Fruit fly (Drosophila melanogaster) whole organism, embryonic: ENCODE results near the gene CG14100.
A peak's percentile ranks its signal among the peaks of the same experiment; 100 is the strongest.

Experiments used
- Aef1 ChIP-seq: fragments of 200-800 bp; sonication (Bioruptor generic); IDR thresholded peaks from 3 replicates; pipeline ENCODE4 v1.3.6; 2022; ENCODE audit warnings: missing biosample characterization, missing genetic modification characterization
- Asciz ChIP-seq: fragments of 200-800 bp; sonication (Bioruptor generic); optimal IDR thresholded peaks from 2 replicates; lab custom pipeline; 2017; ENCODE audit warnings: missing biosample characterization, mild to moderate bottlenecking, missing genetic modification characterization, missing genetic modification reagents
- Atf-2 ChIP-seq: fragments of 200-800 bp; sonication (Bioruptor generic); optimal IDR thresholded peaks from 2 replicates; lab custom pipeline; 2016; ENCODE audit warnings: missing biosample characterization, missing genetic modification characterization
- Atf6 ChIP-seq: fragments of 200-800 bp; sonication (Bioruptor generic); IDR thresholded peaks from 2 replicates; pipeline ENCODE4 v1.3.6; 2022; ENCODE audit warnings: missing biosample characterization, missing genetic modification characterization
- B-H1 ChIP-seq: fragments of 200-800 bp; sonication (Bioruptor generic); IDR thresholded peaks from 3 replicates; pipeline ENCODE4 v1.3.6; 2022; ENCODE audit warnings: missing biosample characterization, missing genetic modification characterization
- Bgb ChIP-seq: fragments of 200-800 bp; sonication (Bioruptor generic); IDR thresholded peaks from 2 replicates; pipeline ENCODE4 v1.3.6; 2022; ENCODE audit warnings: missing biosample characterization, missing genetic modification characterization; ENCODE audit not compliant: partially characterized antibody
- CG10274 ChIP-seq: fragments of 200-800 bp; sonication (Bioruptor generic); optimal IDR thresholded peaks from 3 replicates; lab custom pipeline; 2017; ENCODE audit warnings: missing biosample characterization, mild to moderate bottlenecking, missing genetic modification characterization
- CG11398 ChIP-seq: fragments of 200-800 bp; sonication (Bioruptor generic); optimal IDR thresholded peaks from 2 replicates; lab custom pipeline; 2016; ENCODE audit warnings: missing biosample characterization, missing genetic modification characterization
- CG11723 ChIP-seq: fragments of 200-800 bp; sonication (Bioruptor generic); optimal IDR thresholded peaks from 2 replicates; lab custom pipeline; 2017; ENCODE audit warnings: missing biosample characterization, mild to moderate bottlenecking, missing genetic modification characterization
- CG12744 ChIP-seq: fragments of 200-800 bp; sonication (Bioruptor generic); optimal IDR thresholded peaks from 2 replicates; lab custom pipeline; 2016; ENCODE audit warnings: missing biosample characterization, missing genetic modification characterization
- CG18262 ChIP-seq: fragments of 200-800 bp; optimal IDR thresholded peaks from 3 replicates; lab custom pipeline; 2019; ENCODE audit warnings: missing biosample characterization, mild to moderate bottlenecking, missing genetic modification characterization, moderate library complexity
- CG2116 ChIP-seq: fragments of 200-800 bp; sonication (Bioruptor generic); optimal IDR thresholded peaks from 3 replicates; lab custom pipeline; 2018; ENCODE audit warnings: missing biosample characterization, mild to moderate bottlenecking, missing genetic modification characterization
- CG2875 ChIP-seq: fragments of 200-800 bp; sonication (Bioruptor generic); optimal IDR thresholded peaks from 2 replicates; lab custom pipeline; 2017; ENCODE audit warnings: missing biosample characterization, mild to moderate bottlenecking, missing genetic modification characterization, missing genetic modification reagents
- CG2889 ChIP-seq: fragments of 200-800 bp; sonication (Bioruptor generic); IDR thresholded peaks from 3 replicates; pipeline ENCODE4 v1.3.6; 2022; ENCODE audit warnings: missing biosample characterization, missing genetic modification characterization
- CG30403 ChIP-seq: fragments of 200-800 bp; sonication (Bioruptor generic); optimal IDR thresholded peaks from 3 replicates; lab custom pipeline; 2016; ENCODE audit warnings: missing biosample characterization, missing genetic modification characterization
- CG6813 ChIP-seq: fragments of 200-800 bp; sonication (Bioruptor generic); optimal IDR thresholded peaks from 2 replicates; lab custom pipeline; 2017; ENCODE audit warnings: missing biosample characterization, missing genetic modification characterization, mild to moderate bottlenecking, moderate library complexity, missing genetic modification reagents
- CG8944 ChIP-seq: fragments of 200-800 bp; sonication (Bioruptor generic); optimal IDR thresholded peaks from 3 replicates; lab custom pipeline; 2016; ENCODE audit warnings: missing biosample characterization, missing genetic modification characterization
- CG9797 ChIP-seq: fragments of 200-800 bp; sonication (Bioruptor generic); optimal IDR thresholded peaks from 3 replicates; lab custom pipeline; 2018; ENCODE audit warnings: missing biosample characterization, mild to moderate bottlenecking, missing genetic modification characterization
- CoRest ChIP-seq: fragments of 200-800 bp; sonication (Bioruptor generic); optimal IDR thresholded peaks from 3 replicates; lab custom pipeline; 2018; ENCODE audit warnings: missing biosample characterization, mild to moderate bottlenecking, missing genetic modification characterization, moderate library complexity
- D ChIP-seq, 2 experiments: fragments of 200-800 bp in 1 of 2; fragments of >200 bp in 1 of 2; sonication (Bioruptor generic) in 1 of 2; optimal IDR thresholded peaks; 2 replicates in 1 of 2; 3 replicates in 1 of 2; lab custom pipeline; 2017; ENCODE audit warnings: mild to moderate bottlenecking in 1 of 2, missing biosample characterization in 1 of 2, missing genetic modification characterization in 1 of 2, missing genetic modification reagents in 1 of 2
- D19A ChIP-seq: fragments of 200-800 bp; optimal IDR thresholded peaks from 3 replicates; lab custom pipeline; 2019; ENCODE audit warnings: missing biosample characterization, mild to moderate bottlenecking, missing genetic modification characterization, moderate library complexity
- D19B ChIP-seq: fragments of 200-800 bp; sonication (Bioruptor generic); optimal IDR thresholded peaks from 2 replicates; lab custom pipeline; 2017; ENCODE audit warnings: missing biosample characterization, mild to moderate bottlenecking, missing genetic modification characterization
- Dek ChIP-seq: fragments of 200-800 bp; sonication (Bioruptor generic); optimal IDR thresholded peaks from 3 replicates; lab custom pipeline; 2019; ENCODE audit warnings: missing biosample characterization, mild to moderate bottlenecking, missing genetic modification characterization, moderate library complexity
- HLHmδ ChIP-seq: fragments of 200-800 bp; sonication (Bioruptor generic); optimal IDR thresholded peaks from 2 replicates; lab custom pipeline; 2018; ENCODE audit warnings: missing biosample characterization, mild to moderate bottlenecking, missing genetic modification characterization, moderate library complexity
- HmgD ChIP-seq: fragments of 200-800 bp; sonication (Bioruptor generic); optimal IDR thresholded peaks from 3 replicates; lab custom pipeline; 2016; ENCODE audit warnings: missing biosample characterization, missing genetic modification characterization
- Jarid2 ChIP-seq: fragments of 200-800 bp; sonication (Bioruptor generic); optimal IDR thresholded peaks from 3 replicates; lab custom pipeline; 2017; ENCODE audit warnings: mild to moderate bottlenecking, missing biosample characterization, missing genetic modification reagents, missing genetic modification characterization
- NFAT ChIP-seq: fragments of 200-800 bp; sonication (Bioruptor generic); IDR thresholded peaks from 2 replicates; pipeline ENCODE4 v1.3.6; 2022; ENCODE audit warnings: missing biosample characterization, missing genetic modification characterization
- Neu2 ChIP-seq: fragments of 200-800 bp; sonication (Bioruptor generic); optimal IDR thresholded peaks from 3 replicates; lab custom pipeline; 2016; ENCODE audit warnings: missing biosample characterization, missing genetic modification characterization, borderline replicate concordance
- NfI ChIP-seq: fragments of 200-800 bp; sonication (Bioruptor generic); optimal IDR thresholded peaks from 3 replicates; lab custom pipeline; 2018; ENCODE audit warnings: missing biosample characterization, mild to moderate bottlenecking, missing genetic modification characterization, moderate library complexity
- Oaz ChIP-seq: fragments of 200-800 bp; sonication (Bioruptor generic); IDR thresholded peaks from 2 replicates; pipeline ENCODE4 v1.3.6; 2022; ENCODE audit warnings: missing biosample characterization, missing genetic modification characterization
- Poxn ChIP-seq: fragments of 200-800 bp; sonication (Bioruptor generic); IDR thresholded peaks from 2 replicates; pipeline ENCODE4 v1.3.6; 2022; ENCODE audit warnings: missing biosample characterization, missing genetic modification characterization
- Rfx ChIP-seq: fragments of 200-800 bp; sonication (Bioruptor generic); IDR thresholded peaks from 2 replicates; pipeline ENCODE4 v1.3.6; 2022; ENCODE audit warnings: missing biosample characterization, missing genetic modification characterization
- Six4 ChIP-seq: fragments of 200-800 bp; sonication (Bioruptor generic); optimal IDR thresholded peaks from 2 replicates; lab custom pipeline; 2016; ENCODE audit warnings: missing biosample characterization, missing genetic modification characterization
- Tbp ChIP-seq: fragments of >200 bp; optimal IDR thresholded peaks from 2 replicates; lab custom pipeline; 2018; ENCODE audit warnings: missing biosample characterization, missing genetic modification characterization
- Xrp1 ChIP-seq: fragments of 200-800 bp; sonication (Bioruptor generic); IDR thresholded peaks from 2 replicates; pipeline ENCODE4 v1.3.6; 2022; ENCODE audit warnings: missing biosample characterization, missing genetic modification characterization
- abd-A ChIP-seq: fragments of 200-800 bp; sonication (Bioruptor generic); optimal IDR thresholded peaks from 3 replicates; lab custom pipeline; 2019; ENCODE audit warnings: missing biosample characterization, mild to moderate bottlenecking, missing genetic modification characterization, moderate library complexity
- bab2 ChIP-seq: fragments of 200-800 bp; sonication (Bioruptor generic); optimal IDR thresholded peaks from 2 replicates; lab custom pipeline; 2016; ENCODE audit warnings: missing biosample characterization, missing genetic modification characterization
- croc ChIP-seq: fragments of 200-800 bp; sonication (Bioruptor generic); conservative IDR thresholded peaks from 3 replicates; pipeline ENCODE4 v1.3.6; 2022; ENCODE audit warnings: missing biosample characterization, missing genetic modification characterization
- crol ChIP-seq: fragments of 200-800 bp; sonication (Bioruptor generic); IDR thresholded peaks from 2 replicates; pipeline ENCODE4 v1.3.6; 2022; ENCODE audit warnings: missing biosample characterization, missing genetic modification characterization
- ewg ChIP-seq: fragments of 200-800 bp; sonication (Bioruptor generic); optimal IDR thresholded peaks from 3 replicates; lab custom pipeline; 2017; ENCODE audit warnings: mild to moderate bottlenecking, missing biosample characterization, missing genetic modification reagents, missing genetic modification characterization
- gce ChIP-seq: fragments of 200-800 bp; sonication (Bioruptor generic); IDR thresholded peaks from 3 replicates; pipeline ENCODE4 v1.3.6; 2022; ENCODE audit warnings: missing biosample characterization, missing genetic modification characterization
- gt ChIP-seq: fragments of 200-800 bp; sonication (Bioruptor generic); IDR thresholded peaks from 2 replicates; pipeline ENCODE4 v1.3.6; 2022; ENCODE audit warnings: missing biosample characterization, missing genetic modification characterization
- hbn ChIP-seq: fragments of 200-800 bp; sonication (Bioruptor generic); IDR thresholded peaks from 2 replicates; pipeline ENCODE4 v1.3.6; 2022; ENCODE audit warnings: missing biosample characterization, missing genetic modification characterization; ENCODE audit not compliant: partially characterized antibody
- oc ChIP-seq: fragments of 200-800 bp; sonication (Bioruptor generic); optimal IDR thresholded peaks from 2 replicates; lab custom pipeline; 2018; ENCODE audit warnings: missing biosample characterization, mild to moderate bottlenecking, missing genetic modification characterization, moderate library complexity
- pita ChIP-seq: fragments of 200-800 bp; sonication (Bioruptor generic); optimal IDR thresholded peaks from 2 replicates; lab custom pipeline; 2017; ENCODE audit warnings: missing biosample characterization, mild to moderate bottlenecking, missing genetic modification characterization
- stwl ChIP-seq: fragments of 200-800 bp; sonication (Bioruptor generic); optimal IDR thresholded peaks from 3 replicates; lab custom pipeline; 2018; ENCODE audit warnings: missing biosample characterization, mild to moderate bottlenecking, missing genetic modification characterization, moderate library complexity
- vnd ChIP-seq: fragments of 200-800 bp; sonication (Bioruptor generic); IDR thresholded peaks from 3 replicates; pipeline ENCODE4 v1.3.6; 2022; ENCODE audit warnings: missing biosample characterization, missing genetic modification characterization; ENCODE audit not compliant: partially characterized antibody
- zen2 ChIP-seq: fragments of 200-800 bp; sonication (Bioruptor generic); IDR thresholded peaks from 3 replicates; pipeline ENCODE4 v1.3.6; 2022; ENCODE audit warnings: missing biosample characterization, missing genetic modification characterization; ENCODE audit not compliant: partially characterized antibody

Gene CG14100

DNA sequence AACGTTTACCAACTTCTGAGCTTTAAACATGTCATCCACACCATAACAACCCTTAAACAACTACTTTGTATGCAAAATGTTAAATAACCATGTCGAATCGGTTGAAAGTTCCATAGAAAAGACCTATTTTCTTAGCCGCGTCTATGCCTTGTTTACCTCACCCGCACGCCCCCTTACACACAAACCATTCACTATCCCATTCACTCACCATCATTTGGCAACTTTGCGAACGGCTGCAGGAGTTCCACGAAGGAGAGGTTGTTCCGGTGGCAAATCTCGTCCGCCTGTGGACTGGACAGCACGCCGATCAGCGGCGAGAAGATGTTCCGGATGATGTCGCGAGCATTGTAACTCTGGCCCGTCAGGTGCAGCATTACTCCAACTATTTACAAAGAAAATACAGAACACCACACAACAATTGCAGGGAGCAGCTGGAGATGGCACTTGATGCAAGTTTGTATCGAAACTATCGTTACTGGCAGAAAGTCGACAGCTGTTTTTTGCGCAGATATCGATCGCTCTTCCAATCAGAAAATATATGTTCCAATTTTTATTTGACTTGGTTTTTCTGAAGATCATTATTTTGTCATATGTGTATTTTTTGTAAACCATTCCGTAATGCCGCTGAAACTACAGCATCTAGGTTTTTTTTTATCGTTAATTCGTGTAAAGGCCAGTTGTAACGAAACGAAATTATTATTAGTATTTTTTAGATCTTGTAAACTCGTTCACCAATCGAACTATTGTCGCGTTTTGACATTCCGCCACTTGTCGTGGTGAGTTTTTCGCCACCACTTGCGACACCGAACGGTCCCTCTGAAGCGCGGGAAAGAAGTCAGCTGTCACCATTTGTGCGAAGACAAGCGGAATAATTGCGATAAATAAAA, 28.0 kb upstream of the CG14100 start, which contains the start of gene asf1 (continued):
- peak; percentile 75 for TF ChIP-seq CG2116
- TF ChIP-seq HLHmδ (GFP tag; lab: Kevin White, UChicago): no peak
- peak; percentile 31 for TF ChIP-seq CoRest
- TF ChIP-seq CG12744 (GFP tag; lab: Kevin White, UChicago): no peak
- no peak for TF ChIP-seq Jarid2
- TF ChIP-seq abd-A: no peak
- peak; percentile 19 for TF ChIP-seq CG30403
- TF ChIP-seq ewg (GFP tag; lab: Kevin White, UChicago): peak; percentile 53
- no peak for TF ChIP-seq Xrp1 (GFP tag; lab: Robert Waterston, UW)
- TF ChIP-seq CG18262 (tag; lab: Kevin White, UChicago): peak; percentile 6
- TF ChIP-seq bab2 (GFP tag; lab: Kevin White, UChicago): peak; percentile 2
- TF ChIP-seq gt: no peak
- no peak for TF ChIP-seq Rfx
- no peak for TF ChIP-seq NfI (GFP tag; lab: Kevin White, UChicago)
- TF ChIP-seq NFAT (GFP tag; lab: Robert Waterston, UW): no peak
- peak; percentile 45; the same call in 1 of the 3 replicates for TF ChIP-seq zen2 (GFP tag; lab: Robert Waterston, UW)
- no peak for TF ChIP-seq gce (GFP tag; lab: Robert Waterston, UW)
- no peak for TF ChIP-seq Atf-2 (GFP tag; lab: Kevin White, UChicago)
- TF ChIP-seq CG6813: no peak
- TF ChIP-seq Atf6 (GFP tag; lab: Robert Waterston, UW): no peak
- peak; percentile 63 for TF ChIP-seq D (optimal IDR thresholded peaks at IDR 0.05; lab: Kevin White, UChicago)
- TF ChIP-seq D (GFP tag; optimal IDR thresholded peaks at IDR 0.05; lab: Kevin White, UChicago): no peak
- TF ChIP-seq CG2875 (GFP tag; lab: Kevin White, UChicago): no peak
- peak; percentile 72 for TF ChIP-seq vnd
- no peak for TF ChIP-seq Asciz (GFP tag; lab: Kevin White, UChicago)
- TF ChIP-seq D19B (GFP tag; lab: Kevin White, UChicago): no peak
- peak; percentile 88 for TF ChIP-seq CG9797 (GFP tag; lab: Kevin White, UChicago)
- TF ChIP-seq Dek (tag; lab: Kevin White, UChicago): no peak
- TF ChIP-seq CG8944 (GFP tag; lab: Kevin White, UChicago): no peak
- no peak for TF ChIP-seq B-H1
- TF ChIP-seq CG11398 (GFP tag; lab: Kevin White, UChicago): peak; percentile 30
- TF ChIP-seq hbn: peak; percentile 68
- TF ChIP-seq Six4 (GFP tag; lab: Kevin White, UChicago): no peak
- TF ChIP-seq Neu2 (GFP tag; lab: Kevin White, UChicago): no peak
- no peak for TF ChIP-seq croc (GFP tag; lab: Robert Waterston, UW)
- TF ChIP-seq stwl (tag; lab: Kevin White, UChicago): peak; percentile 29
- no peak for TF ChIP-seq Aef1 (GFP tag; lab: Robert Waterston, UW)
- no peak for TF ChIP-seq CG2889 (GFP tag; lab: Robert Waterston, UW)
- no peak for TF ChIP-seq pita (GFP tag; lab: Kevin White, UChicago)
- TF ChIP-seq CG10274 (GFP tag; lab: Kevin White, UChicago): no peak
- TF ChIP-seq oc (tag; lab: Kevin White, UChicago): no peak
- TF ChIP-seq Bgb (GFP tag; lab: Robert Waterston, UW): peak; percentile 75
- no peak for TF ChIP-seq HmgD (GFP tag; lab: Kevin White, UChicago)
- no peak for TF ChIP-seq Tbp (GFP tag; lab: Kevin White, UChicago)
- no peak for TF ChIP-seq Poxn (GFP tag; lab: Robert Waterston, UW)
- no peak for TF ChIP-seq D19A (tag; lab: Kevin White, UChicago)
- TF ChIP-seq Oaz (GFP tag; lab: Robert Waterston, UW): no peak
- no peak for TF ChIP-seq CG11723 (GFP tag; lab: Kevin White, UChicago)
- TF ChIP-seq crol (GFP tag; lab: Robert Waterston, UW): peak; percentile 85
